Worm (Caenorhabditis elegans) whole organism, L4/young adult: ENCODE results near the gene mrps-18A.

Experiments
- dao-5 ChIP-seq: sonication (generic microtip); optimal IDR thresholded peaks from 2 replicates; lab custom pipeline; 2016; ENCODE audit warnings: missing genotype, missing genetic modification characterization, moderate library complexity, missing compliant biosample characterization
- him-1 ChIP-seq: sonication (generic microtip); optimal IDR thresholded peaks from 2 replicates; lab custom pipeline; 2016; ENCODE audit warnings: missing genotype, missing genetic modification reagents, missing genetic modification characterization, missing compliant biosample characterization

DNA sequence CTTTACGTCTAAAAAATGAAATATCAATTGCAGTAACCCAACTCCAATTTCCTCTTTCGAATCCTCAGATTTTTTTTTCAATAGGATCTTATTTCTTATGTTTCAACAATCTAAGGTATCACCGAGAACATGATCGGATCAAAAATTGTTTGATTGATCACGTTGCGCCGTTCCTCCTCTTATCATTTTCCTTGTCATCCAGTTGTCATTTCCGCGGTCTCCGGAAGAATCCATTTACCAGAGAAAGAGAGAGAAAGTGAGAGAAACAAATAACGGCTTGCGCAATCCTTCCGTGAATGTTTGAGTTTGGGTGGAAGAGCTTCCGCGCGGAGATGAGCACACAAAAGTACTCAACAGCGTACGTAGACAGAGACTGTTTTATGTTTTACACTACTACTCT lies 38.5 kb downstream of the mrps-18A start:
- TF ChIP-seq him-1 (tag; lab: Kevin White, UChicago) (no peak), dao-5 (tag; lab: Kevin White, UChicago) (no peak)
